Worm (Caenorhabditis elegans) whole organism, L4 larva: Measurements from ENCODE around the gene F49C5.9.

ENCODE experiments used
- F44E2.7 ChIP-seq: fragments of 200-800 bp; sonication (Bioruptor generic); IDR thresholded peaks from 2 replicates; pipeline ENCODE4 v2.1.2; 2022; ENCODE audit warnings: missing genetic modification characterization, missing compliant biosample characterization
- Y105C5A.15 ChIP-seq: fragments of 200-800 bp; sonication (Bioruptor generic); IDR thresholded peaks from 2 replicates; pipeline ENCODE4 v1.3.6; 2022; ENCODE audit warnings: missing genetic modification characterization, missing compliant biosample characterization
- Y48G9A.11 ChIP-seq: fragments of 200-800 bp; sonication (Bioruptor generic); IDR thresholded peaks from 2 replicates; pipeline ENCODE4 v1.3.6; 2022; ENCODE audit warnings: missing genetic modification reagents, missing genetic modification characterization, missing compliant biosample characterization
- ZK337.2 ChIP-seq: fragments of 200-800 bp; sonication (Bioruptor generic); IDR thresholded peaks from 2 replicates; pipeline ENCODE4 v1.3.6; 2022; ENCODE audit warnings: missing genetic modification reagents, missing genetic modification characterization, missing compliant biosample characterization
- aha-1 ChIP-seq: fragments of 150-350 bp; peaks from one replicate; lab custom pipeline; 2014; ENCODE audit warnings: missing biosample characterization, missing genetic modification characterization
- attf-4 ChIP-seq: sonication (generic microtip); optimal IDR thresholded peaks from 3 replicates; lab custom pipeline; 2017; ENCODE audit warnings: missing biosample characterization, missing genetic modification characterization
- ceh-20 ChIP-seq: fragments of 200-800 bp; sonication (Bioruptor generic); IDR thresholded peaks from 2 replicates; pipeline ENCODE4 v1.3.6; 2022; ENCODE audit warnings: missing genetic modification reagents, missing genetic modification characterization, missing compliant biosample characterization
- ceh-28 ChIP-seq: fragments of 150-350 bp; optimal IDR thresholded peaks from 2 replicates; lab custom pipeline; 2014; ENCODE audit warnings: missing biosample characterization, missing genetic modification reagents, missing genetic modification characterization
- ceh-44 ChIP-seq: fragments of 200-800 bp; sonication (Bioruptor generic); IDR thresholded peaks from 2 replicates; pipeline ENCODE4 v1.3.6; 2022; ENCODE audit warnings: missing genetic modification reagents, missing genetic modification characterization, missing compliant biosample characterization
- ceh-62 ChIP-seq: sonication (generic microtip); optimal IDR thresholded peaks from 2 replicates; lab custom pipeline; 2017; ENCODE audit warnings: missing biosample characterization, missing genetic modification characterization
- ceh-82 ChIP-seq: sonication (generic microtip); optimal IDR thresholded peaks from 2 replicates; lab custom pipeline; 2017; ENCODE audit warnings: missing biosample characterization, missing genetic modification characterization
- daf-12 ChIP-seq: fragments of 150-350 bp; optimal IDR thresholded peaks from 2 replicates; lab custom pipeline; 2014; ENCODE audit warnings: missing biosample characterization, missing genetic modification reagents, missing genetic modification characterization
- daf-16 ChIP-seq, 3 experiments: sonication (generic microtip); optimal IDR thresholded peaks; 2 replicates each; lab custom pipeline; 2016 to 2017; ENCODE audit warnings: missing genetic modification characterization in 3 of 3, missing genetic modification reagents in 3 of 3, mild to moderate bottlenecking in 2 of 3, missing compliant biosample characterization in 2 of 3, missing biosample characterization in 1 of 3, moderate library complexity in 1 of 3
- dmd-9 ChIP-seq: fragments of 200-800 bp; sonication (Bioruptor generic); IDR thresholded peaks from 2 replicates; pipeline ENCODE4 v1.3.6; 2022; ENCODE audit warnings: missing genetic modification reagents, missing genetic modification characterization, missing compliant biosample characterization
- dpl-1 ChIP-seq: fragments of 150-350 bp; optimal IDR thresholded peaks from 2 replicates; lab custom pipeline; 2014; ENCODE audit warnings: missing biosample characterization, missing genetic modification reagents, missing genetic modification characterization
- dve-1 ChIP-seq: sonication (generic microtip); optimal IDR thresholded peaks from 2 replicates; lab custom pipeline; 2017; ENCODE audit warnings: antibody characterized with exemption, mild to moderate bottlenecking, missing genetic modification characterization, missing compliant biosample characterization; ENCODE audit not compliant: insufficient read depth
- egl-43 ChIP-seq: fragments of 200-800 bp; sonication (Bioruptor generic); IDR thresholded peaks from 2 replicates; pipeline ENCODE4 v1.3.6; 2022; ENCODE audit warnings: missing genetic modification reagents, missing genetic modification characterization, missing compliant biosample characterization
- hlh-11 ChIP-seq: fragments of 200-800 bp; sonication (Bioruptor generic); optimal IDR thresholded peaks from 2 replicates; lab custom pipeline; 2018; ENCODE audit warnings: mild to moderate bottlenecking, missing genetic modification characterization, missing compliant biosample characterization
- lin-38 ChIP-seq: fragments of 200-800 bp; sonication (Bioruptor generic); IDR thresholded peaks from 2 replicates; pipeline ENCODE4 v1.3.6; 2022; ENCODE audit warnings: missing genetic modification reagents, missing genetic modification characterization, missing compliant biosample characterization
- lin-39 ChIP-seq: fragments of 150-350 bp; optimal IDR thresholded peaks from 2 replicates; lab custom pipeline; 2014; ENCODE audit warnings: missing biosample characterization, missing genetic modification reagents, missing genetic modification characterization
- lsy-2 ChIP-seq, 2 experiments: fragments of 150-350 bp in 1 of 2; sonication (generic microtip) in 1 of 2; optimal IDR thresholded peaks; 2 replicates each; lab custom pipeline; 2014 to 2017; ENCODE audit warnings: missing biosample characterization in 2 of 2, missing genetic modification characterization in 2 of 2
- madf-5 ChIP-seq, 2 experiments: fragments of 200-800 bp; sonication (Bioruptor generic); IDR thresholded peaks; 2 replicates each; pipeline ENCODE4 v1.3.6; 2022; ENCODE audit warnings: missing compliant biosample characterization in 2 of 2, missing genetic modification characterization in 2 of 2
- mdl-1 ChIP-seq, 2 experiments: fragments of 150-350 bp in 1 of 2; sonication (generic microtip) in 1 of 2; optimal IDR thresholded peaks; 2 replicates each; lab custom pipeline; 2014 to 2017; ENCODE audit warnings: missing biosample characterization in 2 of 2, missing genetic modification characterization in 2 of 2
- mdt-29 ChIP-seq: fragments of 200-800 bp; sonication (Bioruptor generic); IDR thresholded peaks from 2 replicates; pipeline ENCODE4 v1.3.6; 2022; ENCODE audit warnings: missing genetic modification reagents, missing genetic modification characterization, missing compliant biosample characterization
- mep-1 ChIP-seq: fragments of 150-350 bp; sonication (generic microtip); optimal IDR thresholded peaks from 3 replicates; lab custom pipeline; 2014; ENCODE audit warnings: missing biosample characterization, missing genetic modification characterization
- nhr-10 ChIP-seq: fragments of 150-350 bp; optimal IDR thresholded peaks from 2 replicates; lab custom pipeline; 2014; ENCODE audit warnings: missing biosample characterization, missing genetic modification characterization
- nhr-11 ChIP-seq: fragments of 150-350 bp; optimal IDR thresholded peaks from 2 replicates; lab custom pipeline; 2014; ENCODE audit warnings: missing biosample characterization, missing genetic modification characterization
- nhr-111 ChIP-seq: fragments of 200-800 bp; sonication (Bioruptor generic); optimal IDR thresholded peaks from 2 replicates; lab custom pipeline; 2018; ENCODE audit warnings: mild to moderate bottlenecking, missing genetic modification characterization, missing compliant biosample characterization
- nhr-28 ChIP-seq: fragments of 150-350 bp; optimal IDR thresholded peaks from 2 replicates; lab custom pipeline; 2014; ENCODE audit warnings: missing biosample characterization, missing genetic modification characterization
- nhr-48 ChIP-seq: sonication (generic microtip); optimal IDR thresholded peaks from 2 replicates; lab custom pipeline; 2016; ENCODE audit warnings: mild to moderate bottlenecking, missing genetic modification characterization, missing compliant biosample characterization
- nhr-6 ChIP-seq: fragments of 150-350 bp; optimal IDR thresholded peaks from 2 replicates; lab custom pipeline; 2014; ENCODE audit warnings: missing biosample characterization, missing genetic modification characterization
- pqm-1 ChIP-seq: sonication (generic microtip); optimal IDR thresholded peaks from 2 replicates; lab custom pipeline; 2017; ENCODE audit warnings: missing biosample characterization, missing genetic modification characterization
- sdz-12 ChIP-seq: fragments of 200-800 bp; sonication (Bioruptor generic); optimal IDR thresholded peaks from 2 replicates; lab custom pipeline; 2018; ENCODE audit warnings: mild to moderate bottlenecking, missing genetic modification characterization, missing compliant biosample characterization
- skn-1 ChIP-seq: fragments of 150-350 bp; optimal IDR thresholded peaks from 2 replicates; lab custom pipeline; 2014; ENCODE audit warnings: missing biosample characterization, missing genetic modification characterization
- snpc-4 ChIP-seq: fragments of 150-350 bp; optimal IDR thresholded peaks from 2 replicates; lab custom pipeline; 2014; ENCODE audit warnings: missing biosample characterization, missing genetic modification characterization
- spr-1 ChIP-seq: sonication (generic microtip); optimal IDR thresholded peaks from 2 replicates; lab custom pipeline; 2016; ENCODE audit warnings: mild to moderate bottlenecking, missing genetic modification characterization, missing compliant biosample characterization
- tra-1 ChIP-seq: fragments of 200-800 bp; sonication (Bioruptor generic); IDR thresholded peaks from 2 replicates; pipeline ENCODE4 v1.3.6; 2022; ENCODE audit warnings: missing genetic modification reagents, missing genetic modification characterization, missing compliant biosample characterization
- unc-62 ChIP-seq, 3 experiments: fragments of 150-350 bp in 1 of 3; sonication (generic microtip); optimal IDR thresholded peaks in 2 of 3; peaks in 1 of 3; 1 replicate in 1 of 3; 2 replicates in 2 of 3; lab custom pipeline; 2014 to 2017; ENCODE audit warnings: missing biosample characterization in 3 of 3, missing genetic modification characterization in 3 of 3, missing genetic modification reagents in 3 of 3, missing genotype in 1 of 3
- vab-7 ChIP-seq: fragments of 200-800 bp; sonication (Bioruptor generic); IDR thresholded peaks from 2 replicates; pipeline ENCODE4 v1.3.6; 2022; ENCODE audit warnings: missing genetic modification reagents, missing genetic modification characterization, missing compliant biosample characterization
- zfp-2 ChIP-seq: sonication (generic microtip); optimal IDR thresholded peaks from 2 replicates; lab custom pipeline; 2016; ENCODE audit warnings: mild to moderate bottlenecking, missing genetic modification characterization, missing compliant biosample characterization
- zfp-3 ChIP-seq: fragments of 200-800 bp; sonication (Bioruptor generic); conservative IDR thresholded peaks from 2 replicates; pipeline ENCODE4 v1.3.6; 2022; ENCODE audit warnings: missing genetic modification reagents, missing genetic modification characterization, missing compliant biosample characterization

The F49C5.9 gene

ce11 chrII:12516313-12516712, 28.1 kb downstream of the F49C5.9 start, which contains the start of gene srh-61:
Gene srh-61 (minus strand): TSS chrII:12516413.
- TF ChIP-seq daf-12 (tag; lab: Kevin White, UChicago) (no peak), unc-62 (GFP tag; optimal IDR thresholded peaks at IDR 0.05 in 1 of 2; lab: Kevin White, UChicago) (peak in 1 of 2 experiments; percentile 49), unc-62 (tag; optimal IDR thresholded peaks at IDR 0.05; lab: Kevin White, UChicago) (no peak)

DNA sequence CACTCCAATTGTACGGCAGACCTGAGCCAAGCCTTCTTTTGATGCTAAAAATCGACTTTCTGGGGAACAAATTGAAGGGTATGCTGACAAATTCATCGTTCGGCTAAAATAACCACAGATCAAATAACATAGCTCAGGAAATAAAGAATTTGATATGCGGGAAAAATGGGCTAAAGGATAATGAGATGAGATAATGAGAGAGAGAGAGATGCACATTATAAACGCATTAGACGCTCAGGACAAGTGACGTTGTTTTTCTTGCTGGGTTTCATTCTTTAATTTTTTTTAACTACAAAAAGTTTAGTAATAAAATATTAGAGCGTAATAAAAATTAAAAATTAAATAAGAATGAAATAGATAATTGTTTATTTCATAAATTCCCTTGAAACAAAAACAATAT, 29.8 kb downstream of the F49C5.9 start, which contains the start of gene srh-69:
TSS of gene srh-69 (minus strand) at position 101 of the 400 bp plus-strand sequence.
- TF ChIP-seq mdl-1 (tag; optimal IDR thresholded peaks at IDR 0.05; lab: Kevin White, UChicago) (no peak), skn-1 (tag; lab: Kevin White, UChicago) (no peak), ceh-44 (GFP tag; lab: Robert Waterston, UW) (no peak), Y48G9A.11 (no peak), sdz-12 (no peak), Y105C5A.15 (no peak), hlh-11 (tag; lab: Kevin White, UChicago) (no peak), madf-5 (GFP tag; IDR thresholded peaks at IDR 0.05; lab: Robert Waterston, UW) (no peak), F44E2.7 (GFP tag; lab: Robert Waterston, UW) (no peak), dpl-1 (no peak), egl-43 (GFP tag; lab: Robert Waterston, UW) (no peak), lin-39 (tag; lab: Kevin White, UChicago) (no peak), mep-1 (no peak), dmd-9 (no peak), mdt-29 (GFP tag; lab: Robert Waterston, UW) (no peak), ceh-28 (tag; lab: Kevin White, UChicago) (no peak), unc-62 (GFP tag; optimal IDR thresholded peaks at IDR 0.05 in 1 of 2; lab: Kevin White, UChicago) (no peak), unc-62 (tag; optimal IDR thresholded peaks at IDR 0.05; lab: Kevin White, UChicago) (no peak), snpc-4 (tag; lab: Kevin White, UChicago) (no peak)

DNA sequence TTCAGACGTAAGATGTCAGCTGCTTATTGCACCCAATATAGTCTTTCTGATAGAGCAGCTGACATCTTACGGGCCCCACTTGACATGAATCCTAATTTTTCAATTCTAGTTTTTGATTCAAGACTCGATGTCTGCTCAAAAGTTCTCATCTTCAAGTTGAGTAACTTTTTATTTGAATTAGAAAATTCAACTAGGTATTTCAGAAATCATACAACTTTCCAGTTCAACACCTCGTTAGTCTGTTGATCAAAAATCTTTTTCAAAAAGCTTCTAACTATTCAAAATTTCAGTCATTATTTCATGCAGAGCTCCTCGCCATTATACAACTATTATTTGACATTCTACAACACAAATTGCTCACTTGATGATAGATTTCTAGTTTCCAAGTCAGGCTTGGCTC, 32.6 kb downstream of the F49C5.9 start, which contains the start of gene srh-73:
TSS of gene srh-73 (plus strand) at position 301 of the 400 bp plus-strand sequence.
- TF ChIP-seq attf-4 (tag; lab: Kevin White, UChicago) (no peak), aha-1 (tag; lab: Kevin White, UChicago) (no peak), ceh-44 (GFP tag; lab: Robert Waterston, UW) (no peak), zfp-2 (tag; lab: Kevin White, UChicago) (no peak), ceh-62 (tag; lab: Kevin White, UChicago) (no peak), ceh-82 (no peak), ceh-20 (no peak), dve-1 (tag; lab: Kevin White, UChicago) (no peak), nhr-11 (tag; lab: Kevin White, UChicago) (no peak), tra-1 (GFP tag; lab: Robert Waterston, UW) (no peak), nhr-48 (tag; lab: Kevin White, UChicago) (no peak), vab-7 (no peak), nhr-6 (tag; lab: Kevin White, UChicago) (no peak), pqm-1 (tag; lab: Kevin White, UChicago) (no peak), nhr-111 (GFP tag; lab: Kevin White, UChicago) (no peak), lsy-2 (tag; optimal IDR thresholded peaks at IDR 0.05; lab: Kevin White, UChicago) (no peak), spr-1 (tag; lab: Kevin White, UChicago) (no peak), mep-1 (no peak)

DNA sequence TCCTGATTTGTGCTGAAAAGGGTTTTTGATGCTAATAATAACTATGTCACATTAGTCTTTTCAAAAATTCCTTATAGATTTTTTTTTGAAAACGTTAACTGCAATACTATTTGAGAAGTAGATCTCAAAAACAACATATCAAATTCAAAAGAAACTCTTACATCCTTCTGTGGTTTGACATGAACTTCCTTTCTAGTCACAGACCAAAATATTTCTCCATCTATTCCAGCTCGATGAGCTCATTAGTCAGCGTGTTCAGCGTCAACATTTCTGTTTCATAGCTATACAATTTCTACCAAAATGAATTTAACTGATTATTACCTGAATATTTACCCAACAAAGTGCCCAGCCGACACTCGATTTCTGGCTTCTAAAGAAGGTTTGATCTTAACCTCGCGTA, 35.8 kb downstream of the F49C5.9 start, which contains the start of gene srh-67:
TSS of gene srh-67 (plus strand) at position 301 of the 400 bp plus-strand sequence.
- no peak for TF ChIP-seq zfp-3 (GFP tag; lab: Robert Waterston, UW)
- TF ChIP-seq ZK337.2, result no peak
- TF ChIP-seq lin-38, result no peak
- TF ChIP-seq daf-16 (GFP tag; optimal IDR thresholded peaks at IDR 0.05; lab: Kevin White, UChicago), result no peak
- TF ChIP-seq daf-16 (tag; optimal IDR thresholded peaks at IDR 0.05; lab: Kevin White, UChicago), result no peak
- TF ChIP-seq nhr-48 (tag; lab: Kevin White, UChicago), result no peak
- no peak for TF ChIP-seq daf-12 (tag; lab: Kevin White, UChicago)
- TF ChIP-seq nhr-10, result no peak
- TF ChIP-seq nhr-28, result no peak
- no peak for TF ChIP-seq dpl-1
- TF ChIP-seq, all 104 proteins: peak for 0
